Worm (Caenorhabditis elegans): ENCODE results near the gene srsx-36.

DNA sequence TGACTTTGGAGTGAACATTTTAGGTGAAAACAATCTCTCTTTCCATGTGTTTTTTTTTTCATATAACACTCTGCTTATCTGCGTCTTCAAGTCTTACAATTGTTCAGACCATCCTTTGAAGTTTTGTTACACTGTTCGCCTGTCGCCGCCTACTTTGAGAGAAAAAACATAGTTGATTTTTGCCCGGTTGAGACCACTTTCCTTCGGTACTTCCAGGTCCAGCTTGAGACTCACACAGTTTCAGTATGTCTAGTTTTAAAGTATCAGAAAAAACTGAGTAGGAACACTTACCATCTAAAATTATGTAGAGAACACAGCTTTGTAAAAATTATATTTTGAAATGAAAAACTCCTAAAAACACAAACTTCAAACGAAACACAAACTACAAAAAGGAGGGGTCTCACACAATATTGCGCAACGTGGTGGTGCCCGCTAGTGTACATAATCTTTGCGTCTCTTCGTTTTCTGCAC lies 6.6 kb upstream of the srsx-36 start, which contains the start of the genes fbxa-69 and F54B8.4:
- TF ChIP-seq nhr-237 (tag; optimal IDR thresholded peaks at IDR 0.05) (no peak), unc-39 (tag; optimal IDR thresholded peaks at IDR 0.05) (no peak), lsy-2 (tag; optimal IDR thresholded peaks at IDR 0.05) (no peak), lin-13 (tag; optimal IDR thresholded peaks at IDR 0.05) (no peak), ztf-11 (tag; optimal IDR thresholded peaks at IDR 0.05) (no peak), mab-5 (tag; optimal IDR thresholded peaks at IDR 0.05) (no peak), pha-4 (tag; optimal IDR thresholded peaks at IDR 0.05) (no peak), ces-1 (GFP tag; optimal IDR thresholded peaks at IDR 0.05) (no peak), lin-32 (GFP tag; optimal IDR thresholded peaks at IDR 0.05) (no peak), sem-2 (GFP tag; optimal IDR thresholded peaks at IDR 0.05) (no peak)

All from whole organism, mixed stage, embryonic.